Worm (Caenorhabditis elegans) whole organism, midembryonic: ENCODE data around the gene Y82E9BR.5.

Source experiments
- klf-2 ChIP-seq: fragments of 200-800 bp; sonication (Bioruptor generic); conservative IDR thresholded peaks from 2 replicates; pipeline ENCODE4 v1.3.6; 2022; ENCODE audit warnings: missing genetic modification reagents, missing genetic modification characterization, missing compliant biosample characterization
- ztf-29 ChIP-seq: fragments of 200-800 bp; sonication (Bioruptor generic); IDR thresholded peaks from 2 replicates; pipeline ENCODE4 v1.3.6; 2022; ENCODE audit warnings: missing genetic modification reagents, missing genetic modification characterization, missing compliant biosample characterization

DNA sequence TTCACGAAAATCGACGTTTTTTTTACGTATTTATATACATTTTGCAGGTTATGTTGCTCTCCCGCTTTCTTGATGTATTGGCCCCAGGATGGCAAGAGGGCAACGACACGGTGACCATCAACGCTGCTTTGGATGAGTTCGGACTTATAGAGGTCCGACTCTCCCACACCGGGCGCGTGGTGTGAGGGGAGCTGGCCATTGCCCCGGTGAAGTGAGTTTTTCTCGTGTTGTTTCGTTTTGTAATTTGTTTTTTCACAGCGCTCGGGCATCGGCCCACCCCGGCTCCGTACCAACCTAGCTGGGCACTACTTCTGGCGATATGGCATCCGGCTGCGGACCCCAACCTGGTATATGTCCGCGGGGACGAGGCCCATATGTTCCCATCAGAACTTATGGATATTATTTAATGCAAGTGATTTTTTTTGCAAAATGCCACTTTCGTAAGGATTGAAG, 9.8 kb upstream of the Y82E9BR.5 start, which contains the start of gene Y82E9BR.20:
- TF ChIP-seq klf-2: no peak
- no peak for TF ChIP-seq ztf-29 (GFP tag; lab: Robert Waterston, UW)
